Worm (Caenorhabditis elegans) whole organism, L4 larva: ENCODE data around the gene eri-3.

Experiments
- F10B5.3 ChIP-seq: sonication (generic microtip); optimal IDR thresholded peaks from 2 replicates; lab custom pipeline; 2016; ENCODE audit warnings: mild to moderate bottlenecking, missing genetic modification characterization, missing compliant biosample characterization
- F26F4.8 ChIP-seq: fragments of 200-800 bp; sonication (Bioruptor generic); conservative IDR thresholded peaks from 2 replicates; pipeline ENCODE4 v1.3.6; 2022; ENCODE audit warnings: missing genetic modification characterization, missing compliant biosample characterization
- F37D6.2 ChIP-seq: sonication (generic microtip); optimal IDR thresholded peaks from 2 replicates; lab custom pipeline; 2016; ENCODE audit warnings: mild to moderate bottlenecking, missing genetic modification characterization, missing compliant biosample characterization
- F49E8.2 ChIP-seq: sonication (generic microtip); optimal IDR thresholded peaks from 2 replicates; lab custom pipeline; 2016; ENCODE audit warnings: missing compliant biosample characterization, mild to moderate bottlenecking, missing genetic modification characterization, borderline replicate concordance
- T20F7.1 ChIP-seq: fragments of 200-800 bp; sonication (Bioruptor generic); optimal IDR thresholded peaks from 2 replicates; lab custom pipeline; 2018; ENCODE audit warnings: mild to moderate bottlenecking, missing genetic modification characterization, missing compliant biosample characterization
- T26A8.4 ChIP-seq: fragments of 200-800 bp; sonication (Bioruptor generic); IDR thresholded peaks from 2 replicates; pipeline ENCODE4 v1.3.6; 2022; ENCODE audit warnings: missing genetic modification characterization, missing compliant biosample characterization
- Y105C5A.15 ChIP-seq: fragments of 200-800 bp; sonication (Bioruptor generic); IDR thresholded peaks from 2 replicates; pipeline ENCODE4 v1.3.6; 2022; ENCODE audit warnings: missing genetic modification characterization, missing compliant biosample characterization
- Y5F2A.4 ChIP-seq: fragments of 200-800 bp; sonication (Bioruptor generic); optimal IDR thresholded peaks from 2 replicates; lab custom pipeline; 2018; ENCODE audit warnings: mild to moderate bottlenecking, missing genetic modification characterization, missing compliant biosample characterization
- Y75B8A.6 ChIP-seq: fragments of 200-800 bp; sonication (Bioruptor generic); IDR thresholded peaks from 2 replicates; pipeline ENCODE4 v1.3.6; 2022; ENCODE audit warnings: missing genetic modification reagents, missing genetic modification characterization, missing compliant biosample characterization
- ZK337.2 ChIP-seq: fragments of 200-800 bp; sonication (Bioruptor generic); IDR thresholded peaks from 2 replicates; pipeline ENCODE4 v1.3.6; 2022; ENCODE audit warnings: missing genetic modification reagents, missing genetic modification characterization, missing compliant biosample characterization
- ZK546.5 ChIP-seq, 2 experiments: sonication (generic microtip); optimal IDR thresholded peaks; 2 replicates each; lab custom pipeline; 2017; ENCODE audit warnings: missing biosample characterization in 2 of 2, missing genetic modification characterization in 2 of 2
- aha-1 ChIP-seq: fragments of 150-350 bp; peaks from one replicate; lab custom pipeline; 2014; ENCODE audit warnings: missing biosample characterization, missing genetic modification characterization
- arid-1 ChIP-seq: fragments of 200-800 bp; sonication (Bioruptor generic); conservative IDR thresholded peaks from 2 replicates; pipeline ENCODE4 v1.3.6; 2022; ENCODE audit warnings: missing genetic modification reagents, missing genetic modification characterization, missing compliant biosample characterization
- attf-4 ChIP-seq: sonication (generic microtip); optimal IDR thresholded peaks from 3 replicates; lab custom pipeline; 2017; ENCODE audit warnings: missing biosample characterization, missing genetic modification characterization
- ceh-20 ChIP-seq: fragments of 200-800 bp; sonication (Bioruptor generic); IDR thresholded peaks from 2 replicates; pipeline ENCODE4 v1.3.6; 2022; ENCODE audit warnings: missing genetic modification reagents, missing genetic modification characterization, missing compliant biosample characterization
- ceh-32 ChIP-seq: sonication (generic microtip); optimal IDR thresholded peaks from 2 replicates; lab custom pipeline; 2016; ENCODE audit warnings: mild to moderate bottlenecking, missing genetic modification characterization, missing compliant biosample characterization; ENCODE audit not compliant: poor library complexity
- ceh-82 ChIP-seq: sonication (generic microtip); optimal IDR thresholded peaks from 2 replicates; lab custom pipeline; 2017; ENCODE audit warnings: missing biosample characterization, missing genetic modification characterization
- ces-1 ChIP-seq: fragments of 150-350 bp; sonication (generic microtip); optimal IDR thresholded peaks from 4 replicates; lab custom pipeline; 2014; ENCODE audit warnings: missing biosample characterization, missing genetic modification reagents, missing genetic modification characterization
- cey-2 ChIP-seq: sonication (generic microtip); optimal IDR thresholded peaks from 3 replicates; lab custom pipeline; 2017; ENCODE audit warnings: missing genetic modification characterization, mild to moderate bottlenecking, missing compliant biosample characterization, antibody characterized with exemption, borderline replicate concordance; ENCODE audit not compliant: insufficient read depth
- daf-12 ChIP-seq: fragments of 150-350 bp; optimal IDR thresholded peaks from 2 replicates; lab custom pipeline; 2014; ENCODE audit warnings: missing biosample characterization, missing genetic modification reagents, missing genetic modification characterization
- daf-8 ChIP-seq: fragments of 200-800 bp; sonication (Bioruptor generic); IDR thresholded peaks from 2 replicates; pipeline ENCODE4 v1.3.6; 2022; ENCODE audit warnings: missing genetic modification characterization, missing compliant biosample characterization
- dmd-6 ChIP-seq: fragments of 200-800 bp; sonication (Bioruptor generic); IDR thresholded peaks from 2 replicates; pipeline ENCODE4 v1.3.6; 2022; ENCODE audit warnings: missing genetic modification reagents, missing genetic modification characterization, missing compliant biosample characterization
- dmd-8 ChIP-seq: fragments of 200-800 bp; sonication (Bioruptor generic); IDR thresholded peaks from 2 replicates; pipeline ENCODE4 v1.3.6; 2022; ENCODE audit warnings: missing genetic modification characterization, missing compliant biosample characterization
- egl-43 ChIP-seq: fragments of 200-800 bp; sonication (Bioruptor generic); IDR thresholded peaks from 2 replicates; pipeline ENCODE4 v1.3.6; 2022; ENCODE audit warnings: missing genetic modification reagents, missing genetic modification characterization, missing compliant biosample characterization
- fkh-10 ChIP-seq: fragments of 150-350 bp; optimal IDR thresholded peaks from 2 replicates; lab custom pipeline; 2014; ENCODE audit warnings: missing biosample characterization, missing genetic modification reagents, missing genetic modification characterization
- fos-1 ChIP-seq: fragments of 150-350 bp; optimal IDR thresholded peaks from 2 replicates; lab custom pipeline; 2014; ENCODE audit warnings: missing biosample characterization, missing genetic modification characterization
- hmg-1.1 ChIP-seq: fragments of 200-800 bp; sonication (Bioruptor generic); IDR thresholded peaks from 2 replicates; pipeline ENCODE4 v1.3.6; 2022; ENCODE audit warnings: missing genetic modification reagents, missing genetic modification characterization, missing compliant biosample characterization
- lim-7 ChIP-seq: fragments of 200-800 bp; sonication (Bioruptor generic); IDR thresholded peaks from 2 replicates; pipeline ENCODE4 v1.3.6; 2022; ENCODE audit warnings: missing genetic modification characterization, missing compliant biosample characterization
- lin-15B ChIP-seq: fragments of 150-350 bp; sonication (generic microtip); optimal IDR thresholded peaks from 3 replicates; lab custom pipeline; 2014; ENCODE audit warnings: missing biosample characterization, missing genetic modification characterization
- lin-29 ChIP-seq: fragments of 200-800 bp; sonication (Bioruptor generic); IDR thresholded peaks from 2 replicates; pipeline ENCODE4 v1.3.6; 2022; ENCODE audit warnings: missing genetic modification reagents, missing genetic modification characterization, missing compliant biosample characterization
- lin-38 ChIP-seq: fragments of 200-800 bp; sonication (Bioruptor generic); IDR thresholded peaks from 2 replicates; pipeline ENCODE4 v1.3.6; 2022; ENCODE audit warnings: missing genetic modification reagents, missing genetic modification characterization, missing compliant biosample characterization
- madf-5 ChIP-seq, 2 experiments: fragments of 200-800 bp; sonication (Bioruptor generic); IDR thresholded peaks; 2 replicates each; pipeline ENCODE4 v1.3.6; 2022; ENCODE audit warnings: missing compliant biosample characterization in 2 of 2, missing genetic modification characterization in 2 of 2
- mdt-29 ChIP-seq: fragments of 200-800 bp; sonication (Bioruptor generic); IDR thresholded peaks from 2 replicates; pipeline ENCODE4 v1.3.6; 2022; ENCODE audit warnings: missing genetic modification reagents, missing genetic modification characterization, missing compliant biosample characterization
- mep-1 ChIP-seq: fragments of 150-350 bp; sonication (generic microtip); optimal IDR thresholded peaks from 3 replicates; lab custom pipeline; 2014; ENCODE audit warnings: missing biosample characterization, missing genetic modification characterization
- mxl-2 ChIP-seq: fragments of 200-800 bp; sonication (Bioruptor generic); conservative IDR thresholded peaks from 2 replicates; pipeline ENCODE4 v1.3.6; 2022; ENCODE audit warnings: missing genetic modification reagents, missing genetic modification characterization, missing compliant biosample characterization
- nhr-11 ChIP-seq: fragments of 150-350 bp; optimal IDR thresholded peaks from 2 replicates; lab custom pipeline; 2014; ENCODE audit warnings: missing biosample characterization, missing genetic modification characterization
- nhr-25 ChIP-seq: sonication (generic microtip); optimal IDR thresholded peaks from 2 replicates; lab custom pipeline; 2017; ENCODE audit warnings: missing genetic modification characterization, mild to moderate bottlenecking, missing compliant biosample characterization, antibody characterized with exemption, moderate library complexity, borderline replicate concordance; ENCODE audit not compliant: insufficient read depth
- nhr-28 ChIP-seq: fragments of 150-350 bp; optimal IDR thresholded peaks from 2 replicates; lab custom pipeline; 2014; ENCODE audit warnings: missing biosample characterization, missing genetic modification characterization
- nhr-48 ChIP-seq: sonication (generic microtip); optimal IDR thresholded peaks from 2 replicates; lab custom pipeline; 2016; ENCODE audit warnings: mild to moderate bottlenecking, missing genetic modification characterization, missing compliant biosample characterization
- nhr-6 ChIP-seq: fragments of 150-350 bp; optimal IDR thresholded peaks from 2 replicates; lab custom pipeline; 2014; ENCODE audit warnings: missing biosample characterization, missing genetic modification characterization
- php-3 ChIP-seq: fragments of 200-800 bp; sonication (Bioruptor generic); IDR thresholded peaks from 2 replicates; pipeline ENCODE4 v1.3.6; 2022; ENCODE audit warnings: missing genetic modification reagents, missing genetic modification characterization, missing compliant biosample characterization
- pqm-1 ChIP-seq: sonication (generic microtip); optimal IDR thresholded peaks from 2 replicates; lab custom pipeline; 2017; ENCODE audit warnings: missing biosample characterization, missing genetic modification characterization
- rbr-2 ChIP-seq: sonication (generic microtip); optimal IDR thresholded peaks from 2 replicates; lab custom pipeline; 2016; ENCODE audit warnings: missing genotype, missing genetic modification characterization, missing compliant biosample characterization
- sdz-12 ChIP-seq: fragments of 200-800 bp; sonication (Bioruptor generic); optimal IDR thresholded peaks from 2 replicates; lab custom pipeline; 2018; ENCODE audit warnings: mild to moderate bottlenecking, missing genetic modification characterization, missing compliant biosample characterization
- set-16 ChIP-seq: fragments of 200-800 bp; sonication (Bioruptor generic); IDR thresholded peaks from 2 replicates; pipeline ENCODE4 v1.3.6; 2022; ENCODE audit warnings: missing genetic modification reagents, missing genetic modification characterization, missing compliant biosample characterization
- skn-1 ChIP-seq: fragments of 150-350 bp; optimal IDR thresholded peaks from 2 replicates; lab custom pipeline; 2014; ENCODE audit warnings: missing biosample characterization, missing genetic modification characterization
- snpc-1.2 ChIP-seq: fragments of 200-800 bp; sonication (Bioruptor generic); IDR thresholded peaks from 2 replicates; pipeline ENCODE4 v1.3.6; 2022; ENCODE audit warnings: missing genetic modification reagents, missing genetic modification characterization, missing compliant biosample characterization
- snpc-4 ChIP-seq: fragments of 150-350 bp; optimal IDR thresholded peaks from 2 replicates; lab custom pipeline; 2014; ENCODE audit warnings: missing biosample characterization, missing genetic modification characterization
- tag-97 ChIP-seq: fragments of 200-800 bp; sonication (Bioruptor generic); IDR thresholded peaks from 2 replicates; pipeline ENCODE4 v1.3.6; 2022; ENCODE audit warnings: missing genetic modification characterization, missing compliant biosample characterization
- unc-130 ChIP-seq: sonication (generic microtip); optimal IDR thresholded peaks from 2 replicates; lab custom pipeline; 2016; ENCODE audit warnings: missing genetic modification reagents, missing genetic modification characterization, missing compliant biosample characterization
- zfp-2 ChIP-seq: sonication (generic microtip); optimal IDR thresholded peaks from 2 replicates; lab custom pipeline; 2016; ENCODE audit warnings: mild to moderate bottlenecking, missing genetic modification characterization, missing compliant biosample characterization
- zfp-3 ChIP-seq: fragments of 200-800 bp; sonication (Bioruptor generic); conservative IDR thresholded peaks from 2 replicates; pipeline ENCODE4 v1.3.6; 2022; ENCODE audit warnings: missing genetic modification reagents, missing genetic modification characterization, missing compliant biosample characterization
- zip-2 ChIP-seq: fragments of 150-350 bp; optimal IDR thresholded peaks from 2 replicates; lab custom pipeline; 2014; ENCODE audit warnings: missing biosample characterization, missing genetic modification characterization

The eri-3 gene

ce11 chrII:1084899-1085298, 38.4 kb upstream of the eri-3 start (continued):
- TF ChIP-seq arid-1 (GFP tag; lab: Robert Waterston, UW) = no peak
- no peak for TF ChIP-seq snpc-4 (tag; lab: Kevin White, UChicago)
- TF ChIP-seq dmd-8 = no peak
- TF ChIP-seq mxl-2 (GFP tag; lab: Robert Waterston, UW) = no peak
- TF ChIP-seq zfp-3 = no peak
- TF ChIP-seq lin-38 (GFP tag; lab: Robert Waterston, UW) = no peak
- no peak for TF ChIP-seq lin-15B (tag; lab: Kevin White, UChicago)
- peak; percentile 66 for TF ChIP-seq nhr-11 (tag; lab: Kevin White, UChicago)
- TF ChIP-seq mep-1 = peak; percentile 26
- no peak for TF ChIP-seq sdz-12 (GFP tag; lab: Kevin White, UChicago)
- TF ChIP-seq rbr-2 (tag; lab: Kevin White, UChicago) = peak; percentile 58
- peak; percentile 20 for TF ChIP-seq F37D6.2 (tag; lab: Kevin White, UChicago)
- no peak for TF ChIP-seq attf-4 (tag; lab: Kevin White, UChicago)
- TF ChIP-seq nhr-28 (tag; lab: Kevin White, UChicago) = no peak
- TF ChIP-seq lin-29 (GFP tag; lab: Robert Waterston, UW) = no peak
- no peak for TF ChIP-seq ZK546.5 (tag; optimal IDR thresholded peaks at IDR 0.05; lab: Kevin White, UChicago)
- TF ChIP-seq T26A8.4 (GFP tag; lab: Robert Waterston, UW) = no peak
- TF ChIP-seq nhr-6 (tag; lab: Kevin White, UChicago) = no peak
- no peak for TF ChIP-seq Y75B8A.6 (GFP tag; lab: Robert Waterston, UW)
- TF ChIP-seq skn-1 (tag; lab: Kevin White, UChicago) = no peak
- TF ChIP-seq fos-1 (tag; lab: Kevin White, UChicago) = no peak
- no peak for TF ChIP-seq F49E8.2 (tag; lab: Kevin White, UChicago)
- no peak for TF ChIP-seq ceh-32 (tag; lab: Kevin White, UChicago)
- TF ChIP-seq F10B5.3 = no peak
- no peak for TF ChIP-seq tag-97
- TF ChIP-seq Y5F2A.4 (GFP tag; lab: Kevin White, UChicago) = no peak
- TF ChIP-seq daf-8 = no peak
- no peak for TF ChIP-seq ceh-82
- no peak for TF ChIP-seq unc-130 (GFP tag; lab: Kevin White, UChicago)
- TF ChIP-seq lim-7 (GFP tag; lab: Robert Waterston, UW) = no peak
- TF ChIP-seq nhr-25 (tag; lab: Kevin White, UChicago) = no peak
- no peak for TF ChIP-seq ceh-20 (GFP tag; lab: Robert Waterston, UW)
- peak; percentile 69 for TF ChIP-seq fkh-10 (GFP tag; lab: Kevin White, UChicago)
- no peak for TF ChIP-seq egl-43 (GFP tag; lab: Robert Waterston, UW)
- no peak for TF ChIP-seq cey-2 (tag; lab: Kevin White, UChicago)
- TF ChIP-seq hmg-1.1 (GFP tag; lab: Robert Waterston, UW) = peak; percentile 41; the same call in 1 of the 2 replicates
- no peak for TF ChIP-seq zfp-2
- no peak for TF ChIP-seq F26F4.8 (GFP tag; lab: Robert Waterston, UW)
- TF ChIP-seq pqm-1 (tag; lab: Kevin White, UChicago) = no peak
- TF ChIP-seq Y105C5A.15 (GFP tag; lab: Robert Waterston, UW) = no peak
- no peak for TF ChIP-seq set-16 (GFP tag; lab: Robert Waterston, UW)
- no peak for TF ChIP-seq php-3 (GFP tag; lab: Robert Waterston, UW)
- no peak for TF ChIP-seq daf-12 (tag; lab: Kevin White, UChicago)
- TF ChIP-seq ZK337.2 (GFP tag; lab: Robert Waterston, UW) = no peak
- TF ChIP-seq ces-1 (GFP tag; lab: Kevin White, UChicago) = no peak
- TF ChIP-seq zip-2 (tag; lab: Kevin White, UChicago) = no peak
- no peak for TF ChIP-seq mdt-29 (GFP tag; lab: Robert Waterston, UW)
- no peak for TF ChIP-seq madf-5 (GFP tag; IDR thresholded peaks at IDR 0.05; lab: Robert Waterston, UW)
- no peak for TF ChIP-seq nhr-48 (tag; lab: Kevin White, UChicago)
- TF ChIP-seq aha-1 (tag; lab: Kevin White, UChicago) = no peak
- no peak for TF ChIP-seq snpc-1.2
- TF ChIP-seq dmd-6 (GFP tag; lab: Robert Waterston, UW) = no peak
- no peak for TF ChIP-seq T20F7.1 (GFP tag; lab: Kevin White, UChicago)
